Worm (Caenorhabditis elegans) whole organism, young adult: Measurements from ENCODE around the gene pals-23.

Experiments used
- C06A6.2 ChIP-seq: fragments of 200-800 bp; sonication (Bioruptor generic); conservative IDR thresholded peaks from 2 replicates; pipeline ENCODE4 v1.3.6; 2022; ENCODE audit warnings: missing genetic modification characterization, missing compliant biosample characterization
- D2030.7 ChIP-seq: fragments of 200-800 bp; sonication (Bioruptor generic); IDR thresholded peaks from 2 replicates; pipeline ENCODE4 v1.3.6; 2022; ENCODE audit warnings: missing genetic modification reagents, missing genetic modification characterization, missing compliant biosample characterization
- F22D6.2 ChIP-seq: sonication (generic microtip); optimal IDR thresholded peaks from 2 replicates; lab custom pipeline; 2016; ENCODE audit warnings: mild to moderate bottlenecking, missing genetic modification characterization, missing compliant biosample characterization
- F33H1.4 ChIP-seq: fragments of 200-800 bp; sonication (Bioruptor generic); IDR thresholded peaks from 2 replicates; pipeline ENCODE4 v1.3.6; 2022; ENCODE audit warnings: missing genetic modification reagents, missing genetic modification characterization, missing compliant biosample characterization
- F49E8.2 ChIP-seq: sonication (generic microtip); optimal IDR thresholded peaks from 3 replicates; lab custom pipeline; 2017; ENCODE audit warnings: missing genetic modification characterization, mild to moderate bottlenecking, missing compliant biosample characterization, antibody characterized with exemption, moderate library complexity; ENCODE audit not compliant: insufficient read depth
- F55B11.4 ChIP-seq: sonication (generic microtip); optimal IDR thresholded peaks from 2 replicates; lab custom pipeline; 2016; ENCODE audit warnings: missing compliant biosample characterization, missing genetic modification characterization, borderline replicate concordance; ENCODE audit not compliant: insufficient read depth
- F57C9.4 ChIP-seq: sonication (generic microtip); optimal IDR thresholded peaks from 2 replicates; lab custom pipeline; 2017; ENCODE audit warnings: mild to moderate bottlenecking, missing genetic modification characterization, missing compliant biosample characterization
- Y79H2A.3 ChIP-seq: fragments of 200-800 bp; sonication (Bioruptor generic); conservative IDR thresholded peaks from 2 replicates; pipeline ENCODE4 v1.3.6; 2022; ENCODE audit warnings: missing genetic modification reagents, missing genetic modification characterization, missing compliant biosample characterization
- attf-5 ChIP-seq: fragments of 200-800 bp; sonication (Bioruptor generic); optimal IDR thresholded peaks from 2 replicates; lab custom pipeline; 2018; ENCODE audit warnings: mild to moderate bottlenecking, missing genetic modification characterization, missing compliant biosample characterization
- attf-6 ChIP-seq: fragments of 200-800 bp; sonication (Bioruptor generic); IDR thresholded peaks from 2 replicates; pipeline ENCODE4 v1.3.6; 2022; ENCODE audit warnings: missing genetic modification reagents, missing genetic modification characterization, missing compliant biosample characterization
- ccch-3 ChIP-seq: fragments of 200-800 bp; sonication (Bioruptor generic); optimal IDR thresholded peaks from 2 replicates; lab custom pipeline; 2018; ENCODE audit warnings: mild to moderate bottlenecking, missing genetic modification characterization, missing compliant biosample characterization
- cebp-1 ChIP-seq, 2 experiments: fragments of 200-800 bp in 1 of 2; sonication (Bioruptor generic) in 1 of 2; sonication (generic microtip) in 1 of 2; IDR thresholded peaks in 1 of 2; optimal IDR thresholded peaks in 1 of 2; 2 replicates each; pipeline versions ENCODE4 v1.3.6 to Lab custom; 2017 to 2022; ENCODE audit warnings: missing compliant biosample characterization in 2 of 2, missing genetic modification characterization in 2 of 2, mild to moderate bottlenecking in 1 of 2, missing genetic modification reagents in 1 of 2, moderate library complexity in 1 of 2
- cebp-2 ChIP-seq: fragments of 200-800 bp; sonication (Bioruptor generic); IDR thresholded peaks from 2 replicates; pipeline ENCODE4 v1.3.6; 2022; ENCODE audit warnings: missing genetic modification characterization, missing compliant biosample characterization
- ceh-100 ChIP-seq: fragments of 200-800 bp; sonication (Bioruptor generic); IDR thresholded peaks from 2 replicates; pipeline ENCODE4 v1.3.6; 2022; ENCODE audit warnings: missing genetic modification reagents, missing genetic modification characterization, missing compliant biosample characterization
- ceh-58 ChIP-seq: fragments of 200-800 bp; sonication (Bioruptor generic); IDR thresholded peaks from 2 replicates; pipeline ENCODE4 v1.3.6; 2022; ENCODE audit warnings: missing genetic modification characterization, missing compliant biosample characterization
- ceh-79 ChIP-seq: sonication (generic microtip); optimal IDR thresholded peaks from 2 replicates; lab custom pipeline; 2017; ENCODE audit warnings: mild to moderate bottlenecking, missing genetic modification characterization, missing compliant biosample characterization
- chd-7 ChIP-seq: sonication (generic microtip); optimal IDR thresholded peaks from 2 replicates; lab custom pipeline; 2016; ENCODE audit warnings: mild to moderate bottlenecking, missing genetic modification characterization, moderate library complexity, missing compliant biosample characterization
- efl-1 ChIP-seq: fragments of 150-350 bp; optimal IDR thresholded peaks from 2 replicates; lab custom pipeline; 2014; ENCODE audit warnings: missing biosample characterization, missing genetic modification reagents, missing genetic modification characterization
- egl-44 ChIP-seq: fragments of 200-800 bp; sonication (Bioruptor generic); IDR thresholded peaks from 2 replicates; pipeline ENCODE4 v1.3.6; 2022; ENCODE audit warnings: missing genetic modification reagents, missing genetic modification characterization, missing compliant biosample characterization
- ekl-4 ChIP-seq: fragments of 200-800 bp; sonication (Bioruptor generic); IDR thresholded peaks from 2 replicates; pipeline ENCODE4 v1.3.6; 2022; ENCODE audit warnings: missing genetic modification reagents, missing genetic modification characterization, missing compliant biosample characterization
- fkh-3 ChIP-seq: sonication (generic microtip); optimal IDR thresholded peaks from 2 replicates; lab custom pipeline; 2016; ENCODE audit warnings: mild to moderate bottlenecking, missing genetic modification characterization, missing compliant biosample characterization
- gei-17 ChIP-seq: fragments of 200-800 bp; sonication (Bioruptor generic); optimal IDR thresholded peaks from 2 replicates; lab custom pipeline; 2018; ENCODE audit warnings: mild to moderate bottlenecking, missing genetic modification characterization, missing compliant biosample characterization
- hmg-1.2 ChIP-seq: fragments of 200-800 bp; sonication (Bioruptor generic); IDR thresholded peaks from 2 replicates; pipeline ENCODE4 v1.3.6; 2022; ENCODE audit warnings: missing genetic modification reagents, missing genetic modification characterization, missing compliant biosample characterization
- hmg-20 ChIP-seq: fragments of 200-800 bp; sonication (Bioruptor generic); IDR thresholded peaks from 2 replicates; pipeline ENCODE4 v1.3.6; 2022; ENCODE audit warnings: missing genetic modification reagents, missing genetic modification characterization, missing compliant biosample characterization
- let-526 ChIP-seq: fragments of 200-800 bp; sonication (Bioruptor generic); IDR thresholded peaks from 2 replicates; pipeline ENCODE4 v1.3.6; 2022; ENCODE audit warnings: missing genetic modification reagents, missing genetic modification characterization, missing compliant biosample characterization
- let-607 ChIP-seq, 2 experiments: fragments of 200-800 bp in 1 of 2; sonication (Bioruptor generic) in 1 of 2; sonication (generic microtip) in 1 of 2; optimal IDR thresholded peaks; 2 replicates each; lab custom pipeline; 2016 to 2018; ENCODE audit warnings: mild to moderate bottlenecking in 2 of 2, missing compliant biosample characterization in 2 of 2, missing genetic modification characterization in 2 of 2, moderate library complexity in 2 of 2, missing genotype in 1 of 2
- lin-26 ChIP-seq: fragments of 200-800 bp; sonication (Bioruptor generic); IDR thresholded peaks from 2 replicates; pipeline ENCODE4 v1.3.6; 2022; ENCODE audit warnings: missing genetic modification reagents, missing genetic modification characterization, missing compliant biosample characterization
- lin-35 ChIP-seq, 3 experiments: fragments of 150-350 bp in 2 of 3; sonication (generic microtip) in 1 of 3; optimal IDR thresholded peaks; 2 replicates each; lab custom pipeline; 2014 to 2018; ENCODE audit warnings: missing biosample characterization in 3 of 3, missing genetic modification characterization in 3 of 3, missing genetic modification reagents in 3 of 3
- lin-54 ChIP-seq: fragments of 200-800 bp; sonication (Bioruptor generic); optimal IDR thresholded peaks from 2 replicates; lab custom pipeline; 2018; ENCODE audit warnings: mild to moderate bottlenecking, missing genetic modification characterization, missing compliant biosample characterization
- lsy-27 ChIP-seq: sonication (generic microtip); optimal IDR thresholded peaks from 2 replicates; lab custom pipeline; 2017; ENCODE audit warnings: missing genetic modification characterization, mild to moderate bottlenecking, missing compliant biosample characterization, antibody characterized with exemption, missing genotype, borderline replicate concordance; ENCODE audit not compliant: insufficient read depth
- madf-10 ChIP-seq: sonication (generic microtip); optimal IDR thresholded peaks from 2 replicates; lab custom pipeline; 2016; ENCODE audit warnings: mild to moderate bottlenecking, missing genetic modification characterization, missing compliant biosample characterization
- mcd-1 ChIP-seq: fragments of 200-800 bp; sonication (Bioruptor generic); IDR thresholded peaks from 2 replicates; pipeline ENCODE4 v1.3.6; 2022; ENCODE audit warnings: missing genetic modification reagents, missing genetic modification characterization, missing compliant biosample characterization
- nfya-1 ChIP-seq: sonication (generic microtip); optimal IDR thresholded peaks from 2 replicates; lab custom pipeline; 2017; ENCODE audit warnings: antibody characterized with exemption, missing compliant biosample characterization, missing genetic modification characterization, borderline replicate concordance; ENCODE audit not compliant: insufficient read depth
- nfyb-1 ChIP-seq: fragments of 200-800 bp; sonication (Bioruptor generic); IDR thresholded peaks from 2 replicates; pipeline ENCODE4 v1.3.6; 2022; ENCODE audit warnings: missing genetic modification reagents, missing genetic modification characterization, missing compliant biosample characterization
- nhr-80 ChIP-seq: sonication (generic microtip); optimal IDR thresholded peaks from 2 replicates; lab custom pipeline; 2016; ENCODE audit warnings: missing genetic modification characterization, missing compliant biosample characterization
- pha-4 ChIP-seq: fragments of 150-350 bp; sonication (generic microtip); optimal IDR thresholded peaks from 2 replicates; lab custom pipeline; 2014; ENCODE audit warnings: missing biosample characterization, missing genetic modification reagents, missing genetic modification characterization
- repo-1 ChIP-seq: sonication (generic microtip); optimal IDR thresholded peaks from 2 replicates; lab custom pipeline; 2017; ENCODE audit warnings: mild to moderate bottlenecking, missing genetic modification characterization, missing compliant biosample characterization
- sea-2 ChIP-seq: fragments of 200-800 bp; sonication (Bioruptor generic); IDR thresholded peaks from 2 replicates; pipeline ENCODE4 v1.3.6; 2022; ENCODE audit warnings: missing genetic modification characterization, missing compliant biosample characterization
- snpc-3.4 ChIP-seq: sonication (generic microtip); optimal IDR thresholded peaks from 2 replicates; lab custom pipeline; 2017; ENCODE audit warnings: missing genetic modification characterization, mild to moderate bottlenecking, missing compliant biosample characterization, antibody characterized with exemption, moderate library complexity, missing genotype, missing genetic modification reagents
- somi-1 ChIP-seq: fragments of 200-800 bp; sonication (Bioruptor generic); optimal IDR thresholded peaks from 2 replicates; lab custom pipeline; 2018; ENCODE audit warnings: mild to moderate bottlenecking, missing genetic modification characterization, missing compliant biosample characterization
- zim-3 ChIP-seq: sonication (generic microtip); optimal IDR thresholded peaks from 2 replicates; lab custom pipeline; 2017; ENCODE audit warnings: mild to moderate bottlenecking, missing genetic modification characterization, moderate library complexity, missing compliant biosample characterization
- ztf-22 ChIP-seq: fragments of 200-800 bp; sonication (Bioruptor generic); optimal IDR thresholded peaks from 2 replicates; lab custom pipeline; 2018; ENCODE audit warnings: mild to moderate bottlenecking, missing genetic modification characterization, moderate library complexity, missing compliant biosample characterization

Gene pals-23

DNA sequence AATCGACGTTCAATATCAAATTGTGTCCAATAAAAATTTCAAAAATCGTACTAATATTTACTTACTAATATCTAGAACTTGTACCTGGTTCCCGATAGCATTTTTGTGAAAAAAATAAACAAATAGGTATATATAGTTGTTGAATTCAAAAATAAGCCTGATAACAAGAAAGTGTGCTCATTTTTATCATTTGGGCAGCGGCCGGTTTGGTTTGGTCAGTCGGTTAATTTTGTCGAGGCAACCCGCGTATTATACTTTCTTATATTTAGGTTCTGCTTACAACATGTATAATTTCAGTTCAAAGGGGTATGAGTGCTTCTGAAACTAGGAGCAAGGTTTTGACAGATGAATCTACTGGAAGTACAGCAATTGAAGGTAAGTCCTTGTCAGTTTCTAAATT lies 6.1 kb downstream of the pals-23 start, which contains the start of the genes nhr-280 and C29F9.2:
nhr-280 (minus strand) TSS at position 101 of the 400 bp plus-strand sequence.
C29F9.2 (plus strand) TSS at position 298 of the 400 bp plus-strand sequence.
- no peak for TF ChIP-seq sea-2 (GFP tag; lab: Robert Waterston, UW)
- TF ChIP-seq cebp-1 (GFP tag; IDR thresholded peaks at IDR 0.05; lab: Robert Waterston, UW) = no peak
- TF ChIP-seq cebp-1 (tag; optimal IDR thresholded peaks at IDR 0.05; lab: Kevin White, UChicago) = no peak
- no peak for TF ChIP-seq lsy-27 (tag; lab: Kevin White, UChicago)
- no peak for TF ChIP-seq F22D6.2 (tag; lab: Kevin White, UChicago)
- TF ChIP-seq F49E8.2 (tag; lab: Kevin White, UChicago) = no peak
- TF ChIP-seq fkh-3 = no peak
- TF ChIP-seq nhr-80 = peak; percentile 1
- no peak for TF ChIP-seq D2030.7

DNA sequence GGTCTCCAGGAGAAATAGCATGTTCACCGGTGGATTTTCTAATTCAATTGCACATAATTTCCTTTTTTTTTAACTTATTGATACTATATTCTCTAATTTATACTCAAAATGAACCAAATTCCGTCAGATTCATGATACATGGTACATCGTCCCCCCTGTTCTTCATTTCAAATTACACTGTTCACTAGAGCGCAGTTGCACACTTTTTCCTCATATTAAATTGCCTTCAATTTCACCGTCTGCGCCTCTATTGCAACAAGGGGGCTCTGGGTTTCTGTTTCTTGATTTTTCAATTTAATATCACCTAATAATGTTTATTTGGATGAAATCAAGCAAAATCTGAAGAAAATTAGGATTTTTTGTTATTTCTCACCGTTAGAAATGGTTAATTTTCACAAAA lies 7.0 kb downstream of the pals-23 start:
- peak; percentile 54 for TF ChIP-seq attf-5 (GFP tag; lab: Kevin White, UChicago)
- TF ChIP-seq mcd-1 (GFP tag; lab: Robert Waterston, UW) = peak; percentile 81
- TF ChIP-seq Y79H2A.3 (GFP tag; lab: Robert Waterston, UW) = no peak
- TF ChIP-seq lin-35 (GFP tag; optimal IDR thresholded peaks at IDR 0.05; lab: Kevin White, UChicago) = peak in 1 of 3 experiments; percentile 28
- TF ChIP-seq hmg-20 (GFP tag; lab: Robert Waterston, UW) = no peak
- no peak for TF ChIP-seq let-526 (GFP tag; lab: Robert Waterston, UW)
- TF ChIP-seq gei-17 (GFP tag; lab: Kevin White, UChicago) = no peak
- TF ChIP-seq nfyb-1 (GFP tag; lab: Robert Waterston, UW) = no peak
- TF ChIP-seq C06A6.2 (GFP tag; lab: Robert Waterston, UW) = no peak
- no peak for TF ChIP-seq madf-10 (tag; lab: Kevin White, UChicago)
- TF ChIP-seq hmg-1.2 = peak; percentile 62; the same call in 1 of the 2 replicates
- TF ChIP-seq ceh-58 = no peak
- TF ChIP-seq efl-1 = no peak
- no peak for TF ChIP-seq F33H1.4 (GFP tag; lab: Robert Waterston, UW)
- TF ChIP-seq nhr-80 = peak; percentile 7

DNA sequence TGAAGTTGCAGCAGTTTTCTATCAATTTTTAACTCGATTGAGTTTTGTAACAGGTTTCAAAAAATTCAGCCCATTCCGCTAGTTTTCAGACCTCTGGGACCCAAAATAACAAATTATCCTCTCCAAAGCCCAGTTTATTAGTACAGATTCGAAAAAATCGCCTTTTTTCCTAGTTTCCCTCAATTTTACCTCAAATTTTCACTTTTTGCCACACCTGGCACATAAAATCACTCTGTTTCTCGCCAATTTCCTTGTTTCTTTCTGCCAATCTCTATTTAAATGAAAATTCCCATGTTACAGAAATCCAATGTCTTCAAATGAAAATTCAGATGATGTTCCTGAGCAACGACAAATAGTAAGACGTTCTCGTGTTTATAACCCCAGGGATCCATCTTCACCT lies 7.5 kb downstream of the pals-23 start, which contains the start of gene pals-22:
pals-22 (plus strand) TSS at position 301 of the 400 bp plus-strand sequence.
- TF ChIP-seq nfya-1 (tag; lab: Kevin White, UChicago) (no peak), chd-7 (tag; lab: Kevin White, UChicago) (no peak), zim-3 (tag; lab: Kevin White, UChicago) (no peak), attf-6 (GFP tag; lab: Robert Waterston, UW) (no peak), ceh-100 (GFP tag; lab: Robert Waterston, UW) (no peak), ekl-4 (GFP tag; lab: Robert Waterston, UW) (no peak), egl-44 (GFP tag; lab: Robert Waterston, UW) (no peak), cebp-2 (GFP tag; lab: Robert Waterston, UW) (no peak), let-526 (GFP tag; lab: Robert Waterston, UW) (no peak), ztf-22 (GFP tag; lab: Kevin White, UChicago) (no peak), ceh-79 (tag; lab: Kevin White, UChicago) (no peak)

DNA sequence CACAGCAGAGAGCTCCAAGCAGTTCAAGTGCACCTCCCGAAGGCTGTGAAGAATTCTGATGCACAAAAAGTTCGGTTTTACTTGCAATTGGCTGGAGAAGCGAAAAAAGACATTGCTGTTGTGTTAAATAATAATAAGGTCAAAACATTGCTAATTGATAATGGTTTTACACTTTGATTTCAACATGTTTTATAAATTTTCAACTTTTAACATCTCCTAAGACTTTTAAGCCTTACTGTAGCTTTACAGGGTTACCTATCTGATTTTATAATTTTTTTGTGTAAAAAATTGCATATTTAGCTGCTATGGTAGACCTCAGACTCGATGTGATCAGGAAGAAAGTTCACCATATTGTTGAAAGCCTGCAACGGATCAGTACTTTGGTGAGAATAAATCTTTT lies 9.6 kb downstream of the pals-23 start, which contains the start of gene pals-25:
pals-25 (plus strand) TSS at position 301 of the 400 bp plus-strand sequence.
- no peak for TF ChIP-seq repo-1
- no peak for TF ChIP-seq zim-3 (tag; lab: Kevin White, UChicago)
- no peak for TF ChIP-seq F57C9.4 (tag; lab: Kevin White, UChicago)
- no peak for TF ChIP-seq pha-4
- no peak for TF ChIP-seq nfyb-1 (GFP tag; lab: Robert Waterston, UW)
- no peak for TF ChIP-seq lin-26 (GFP tag; lab: Robert Waterston, UW)
- TF ChIP-seq F55B11.4 (tag; lab: Kevin White, UChicago) = no peak
- TF ChIP-seq ccch-3 (GFP tag; lab: Kevin White, UChicago) = no peak
- no peak for TF ChIP-seq let-607 (tag; optimal IDR thresholded peaks at IDR 0.05; lab: Kevin White, UChicago)
- TF ChIP-seq somi-1 = no peak
- no peak for TF ChIP-seq let-526 (GFP tag; lab: Robert Waterston, UW)
- no peak for TF ChIP-seq ceh-58
- no peak for TF ChIP-seq snpc-3.4 (tag; lab: Kevin White, UChicago)
- no peak for TF ChIP-seq egl-44 (GFP tag; lab: Robert Waterston, UW)
- TF ChIP-seq lin-54 (GFP tag; lab: Kevin White, UChicago) = no peak
